Fruit fly (Drosophila melanogaster) whole organism, larva: ENCODE results near the gene TwdlG.

Experiments used
- noc ChIP-seq: fragments of 200-800 bp; sonication (Bioruptor generic); optimal IDR thresholded peaks from 3 replicates; lab custom pipeline; 2019; ENCODE audit warnings: missing biosample characterization, mild to moderate bottlenecking, missing genetic modification characterization, moderate library complexity

Gene TwdlG

dm6 chr3R:4243096-4243940 is 7.8 kb downstream of the TwdlG start, which contains the start of gene CG34305:
TSS of gene CG34305 (minus strand) at chr3R:4243146.
- TF ChIP-seq noc (tag; lab: Kevin White, UChicago): no peak

DNA sequence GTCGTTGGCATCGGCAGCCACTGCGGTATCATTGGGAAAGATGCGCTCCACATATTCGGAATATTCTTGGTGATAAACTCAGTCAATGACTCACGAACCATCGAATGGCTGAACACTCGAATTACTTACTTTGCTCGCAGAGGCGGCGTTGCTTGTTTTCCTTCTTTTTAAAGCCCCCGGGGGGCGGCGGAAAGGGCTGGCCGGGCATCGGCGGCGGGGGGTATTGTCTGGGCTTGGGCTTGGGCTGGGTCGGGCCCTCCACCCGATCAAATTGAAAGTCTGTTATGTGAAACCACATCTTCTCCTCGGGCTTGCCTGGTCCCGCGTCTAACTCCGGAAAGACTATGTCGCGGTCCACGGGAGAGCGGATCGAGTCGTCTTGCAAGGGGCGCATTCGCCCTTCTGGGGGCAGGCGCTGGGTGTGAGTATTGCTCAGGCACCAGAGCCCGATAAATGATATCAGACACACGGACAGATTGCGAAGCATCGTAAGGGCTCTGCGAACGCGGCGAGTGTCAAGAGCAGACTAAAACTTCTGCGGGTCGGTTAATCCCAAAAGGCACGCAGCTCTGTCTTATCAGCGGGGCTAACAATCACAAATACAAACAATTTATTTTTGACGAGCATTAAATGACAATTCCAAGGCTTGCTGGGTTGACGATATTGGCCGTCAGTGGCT is 8.8 kb downstream of the TwdlG start, which contains the start of gene CG14642:
TSS of gene CG14642 (minus strand) at position 509 of the 679 bp plus-strand sequence.
- no peak for TF ChIP-seq noc (tag; lab: Kevin White, UChicago)

- TF ChIP-seq noc (tag; lab: Kevin White, UChicago): no peak
Observed at dm6 chr3R:4241776-4242175, 9.4 kb downstream of the TwdlG start.

DNA sequence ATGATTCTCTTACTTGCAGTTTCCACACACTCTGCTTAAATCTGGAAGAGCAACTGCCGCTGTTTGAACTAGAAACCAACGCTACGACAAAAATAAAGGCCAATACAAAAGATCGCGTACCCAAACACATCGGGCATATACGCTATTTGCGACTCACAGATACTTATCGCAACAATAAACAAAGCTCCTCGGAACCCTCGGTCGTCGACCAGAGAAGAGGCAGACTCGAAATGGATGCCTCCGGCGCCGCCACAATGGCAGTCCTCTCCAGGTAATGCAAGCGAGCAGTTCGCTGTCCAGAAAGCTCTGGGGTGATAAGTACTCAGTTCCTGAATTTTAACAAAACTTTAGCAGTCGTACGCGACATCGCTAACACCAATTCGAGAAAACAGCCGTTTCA is 14.6 kb downstream of the TwdlG start:
- no peak for TF ChIP-seq noc (tag; lab: Kevin White, UChicago)

dm6 chr3R:4234991-4235553 is 16.1 kb downstream of the TwdlG start, which contains the start of gene Gel:
TSS of gene Gel (plus strand) at chr3R:4235217.
- peak; percentile 49 for TF ChIP-seq noc (tag; lab: Kevin White, UChicago)

- TF ChIP-seq noc (tag; lab: Kevin White, UChicago): no peak
Observed at dm6 chr3R:4233018-4233385, 18.1 kb downstream of the TwdlG start, which contains the start of gene abs. TSS of gene abs (plus strand) at chr3R:4233047.

- no peak for TF ChIP-seq noc (tag; lab: Kevin White, UChicago)
Observed at dm6 chr3R:4232139-4233017, 18.8 kb downstream of the TwdlG start, which contains the start of gene CG14641. TSS of gene CG14641 (minus strand) at chr3R:4232342.

DNA sequence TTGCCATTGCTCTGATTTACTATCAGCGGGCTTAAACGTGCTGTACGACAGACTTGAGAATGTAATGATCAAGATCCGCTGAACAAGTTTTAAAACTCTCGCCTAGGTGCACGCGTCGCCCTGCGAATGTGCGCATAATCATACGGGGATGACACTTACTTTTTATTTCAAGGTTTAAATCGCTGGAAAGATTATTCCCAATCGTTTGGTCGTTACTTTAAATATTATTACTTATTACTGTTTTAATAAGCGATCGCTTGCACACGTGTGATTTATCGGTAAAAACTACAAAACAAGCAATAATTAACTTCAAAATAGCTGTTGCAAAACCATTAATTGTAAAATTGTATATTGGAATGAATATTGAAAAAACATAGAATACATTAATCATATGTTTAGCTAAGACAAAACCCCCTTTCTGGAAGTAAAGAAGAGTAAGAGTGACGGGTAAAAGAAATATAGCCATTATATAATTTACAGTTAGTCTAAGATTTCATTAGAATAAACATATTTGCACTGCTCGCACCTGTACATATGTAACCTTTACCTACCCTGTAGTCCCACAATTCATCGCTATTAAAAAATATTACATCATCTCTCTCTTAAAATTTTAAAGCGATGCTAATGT is 21.9 kb downstream of the TwdlG start, which contains the start of gene DhpD:
TSS of gene DhpD (minus strand) at position 102 of the 628 bp plus-strand sequence.
- peak; percentile 87 for TF ChIP-seq noc (tag; lab: Kevin White, UChicago)

- no peak for TF ChIP-seq noc (tag; lab: Kevin White, UChicago)
Observed at dm6 chr3R:4228426-4228825, 22.7 kb downstream of the TwdlG start.

DNA sequence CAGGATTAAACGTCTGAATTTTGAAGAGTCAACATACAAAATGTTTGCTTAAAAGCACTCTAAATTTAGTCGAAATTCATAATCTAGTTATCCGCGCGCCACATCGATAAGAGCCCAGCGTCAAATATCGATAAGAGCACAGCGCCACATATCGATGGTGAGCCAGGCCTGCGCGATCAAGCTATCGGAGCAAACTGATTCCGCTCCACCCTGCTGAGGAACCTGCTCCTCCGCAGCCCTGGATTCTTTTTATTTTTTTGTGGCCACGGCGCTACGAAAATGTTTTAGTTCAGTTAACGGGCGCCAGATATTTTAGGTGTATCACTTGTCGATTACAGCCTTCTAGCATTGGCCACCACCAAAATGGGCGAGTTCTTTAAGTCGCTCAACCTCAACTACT is 30.4 kb downstream of the TwdlG start:
- TF ChIP-seq noc (tag; lab: Kevin White, UChicago): no peak

DNA sequence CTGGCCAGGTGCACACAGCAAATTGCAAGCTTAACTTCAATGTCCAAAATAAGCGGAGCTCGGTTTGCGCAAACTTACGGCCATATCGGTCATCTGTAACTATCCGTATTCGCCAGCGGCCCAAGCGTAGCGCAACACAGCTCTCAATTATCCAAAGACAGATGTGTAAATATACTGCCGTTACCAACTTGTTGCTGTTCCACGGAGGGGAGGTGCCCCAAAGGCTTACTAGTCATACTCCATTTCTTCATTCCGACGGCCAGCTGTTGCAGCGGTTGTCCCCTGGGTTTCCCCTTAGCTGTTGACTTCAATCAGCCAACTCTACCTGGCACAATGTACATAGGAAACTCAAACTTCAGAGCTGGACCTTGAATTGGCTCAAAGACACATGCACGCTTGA is 31.1 kb downstream of the TwdlG start, which contains the start of gene CG31516:
TSS of gene CG31516 (minus strand) at position 101 of the 400 bp plus-strand sequence.
- TF ChIP-seq noc (tag; lab: Kevin White, UChicago): no peak

- peak; percentile 68 for TF ChIP-seq noc (tag; lab: Kevin White, UChicago)
Observed at dm6 chr3R:4215264-4215993, 35.7 kb downstream of the TwdlG start, which contains the start of gene CG14636. TSS of gene CG14636 (minus strand) at chr3R:4215314.

DNA sequence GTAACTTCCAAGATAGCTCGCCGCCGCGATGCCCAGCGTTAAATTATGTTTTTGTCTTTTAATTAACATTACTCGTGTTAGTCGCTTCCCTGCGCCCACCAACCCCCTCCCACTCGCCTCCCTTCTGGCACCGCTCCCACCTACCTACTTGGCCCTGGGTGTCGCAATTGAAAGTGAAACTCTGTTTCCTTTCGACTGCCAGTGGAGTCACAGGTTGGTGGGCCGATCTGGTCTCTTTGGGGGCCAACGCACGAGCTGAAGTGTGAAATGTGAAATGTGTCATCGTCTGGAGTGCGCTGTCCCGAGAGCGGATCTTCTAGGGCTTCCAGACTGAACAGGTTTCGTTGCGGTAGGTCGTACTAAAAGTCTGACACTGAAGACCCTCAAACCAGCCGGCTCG is 36.5 kb downstream of the TwdlG start:
- no peak for TF ChIP-seq noc (tag; lab: Kevin White, UChicago)

DNA sequence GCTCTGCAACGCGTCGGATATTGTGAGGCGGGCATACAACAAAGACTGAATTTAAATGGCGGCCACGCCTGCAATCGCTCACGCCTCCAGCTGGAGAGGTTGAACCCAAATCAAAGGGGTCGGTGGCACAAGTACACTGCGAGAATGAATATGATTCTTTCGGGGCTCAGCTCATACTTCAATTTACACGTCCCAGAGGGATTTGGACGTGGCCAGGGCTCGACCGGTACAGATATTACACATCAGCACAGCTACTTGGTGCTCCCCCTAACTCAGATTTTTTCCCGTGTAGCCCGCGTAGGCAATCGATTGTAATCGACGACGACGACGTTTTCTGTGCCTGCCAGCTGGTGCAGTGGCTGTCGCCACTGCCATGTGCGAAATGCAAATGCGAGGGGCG is 37.1 kb downstream of the TwdlG start:
- TF ChIP-seq noc (tag; lab: Kevin White, UChicago): no peak
